Worm (Caenorhabditis elegans): ENCODE results near the gene W06F12.3.

DNA sequence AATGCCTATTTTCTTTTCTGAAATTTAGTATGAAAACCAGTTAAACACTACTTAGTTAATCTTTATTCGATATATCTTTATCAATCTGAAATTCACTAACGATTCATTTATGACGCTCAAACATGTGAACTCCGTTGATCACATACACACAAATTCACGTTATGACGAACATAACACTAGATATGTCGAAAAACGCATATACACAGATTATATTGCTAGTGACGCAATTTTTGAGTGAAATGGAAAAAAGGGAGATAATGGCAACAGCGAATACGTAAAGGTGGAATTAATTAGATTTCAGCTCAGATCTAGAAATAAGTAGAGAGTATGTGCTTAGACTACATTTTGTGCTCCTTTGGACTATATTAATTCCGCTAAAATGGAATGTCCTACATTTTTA is 18.0 kb upstream of the W06F12.3 start:
- no peak for TF ChIP-seq F52B5.7 (tag; optimal IDR thresholded peaks at IDR 0.05)
- TF ChIP-seq ama-1 (optimal IDR thresholded peaks at IDR 0.05): no peak
- no peak for TF ChIP-seq ama-1 (GFP tag; optimal IDR thresholded peaks at IDR 0.05)
- TF ChIP-seq unc-62 (GFP tag; optimal IDR thresholded peaks at IDR 0.05): no peak
- TF ChIP-seq chd-7 (tag; optimal IDR thresholded peaks at IDR 0.05): no peak
- no peak for TF ChIP-seq F49E8.2 (tag; optimal IDR thresholded peaks at IDR 0.05; ENCODE audit: insufficient read depth)
- TF ChIP-seq hsf-1 (GFP tag; IDR thresholded peaks at IDR 0.05): no peak
- TF ChIP-seq ztf-22 (GFP tag; optimal IDR thresholded peaks at IDR 0.05): no peak
- no peak for TF ChIP-seq nfya-1 (tag; optimal IDR thresholded peaks at IDR 0.05; ENCODE audit: borderline replicate concordance, insufficient read depth)
- no peak for TF ChIP-seq mcd-1 (GFP tag; IDR thresholded peaks at IDR 0.05)
- no peak for TF ChIP-seq nhr-27 (tag; optimal IDR thresholded peaks at IDR 0.05)

Measured in whole organism, young adult.